Fruit fly (Drosophila melanogaster): Measurements from ENCODE around the gene Cpr65Ax2.

Gene Cpr65Ax2

DNA sequence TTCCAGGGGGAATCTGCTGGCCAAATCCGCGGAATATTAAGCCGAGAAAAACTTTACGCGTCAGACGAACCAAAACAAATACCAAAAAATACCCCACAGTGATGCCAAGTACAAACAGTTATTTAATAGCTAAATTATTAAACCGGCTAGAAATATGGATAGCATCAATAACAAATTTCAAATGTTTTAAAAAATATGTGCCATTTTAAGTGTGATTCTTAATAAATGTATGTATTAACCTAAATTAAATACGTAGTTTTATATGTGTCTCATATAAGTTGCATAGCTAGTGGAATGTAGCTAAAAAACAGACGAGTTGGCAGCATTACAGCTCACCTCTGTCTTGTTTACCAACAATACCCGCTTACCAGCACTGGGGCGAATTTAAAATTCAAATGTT is 31.1 kb upstream of the Cpr65Ax2 start, which contains the start of gene CG10274 (continued):
- peak; percentile 78 for TF ChIP-seq Dip3 (GFP tag; optimal IDR thresholded peaks at IDR 0.05)
- TF ChIP-seq CG7928 (GFP tag; optimal IDR thresholded peaks at IDR 0.05), result peak; percentile 18
- peak; percentile 80 for TF ChIP-seq lmd (GFP tag; IDR thresholded peaks at IDR 0.05)
- peak; percentile 47 for TF ChIP-seq CG5245 (GFP tag; optimal IDR thresholded peaks at IDR 0.05)
- no peak for TF ChIP-seq B-H2 (GFP tag; optimal IDR thresholded peaks at IDR 0.05)
- TF ChIP-seq pita (GFP tag; optimal IDR thresholded peaks at IDR 0.05), result no peak
- peak; percentile 86 for TF ChIP-seq gem (tag; optimal IDR thresholded peaks at IDR 0.05)
- TF ChIP-seq sd (tag; optimal IDR thresholded peaks at IDR 0.05), result peak; percentile 98
- no peak for TF ChIP-seq gcm (GFP tag; optimal IDR thresholded peaks at IDR 0.05)
- TF ChIP-seq CG31365 (tag; optimal IDR thresholded peaks at IDR 0.05), result no peak
- peak; percentile 62; the same call in 2 of the 3 replicates for TF ChIP-seq croc (GFP tag; conservative IDR thresholded peaks at IDR 0.05)
- peak; percentile 80 for TF ChIP-seq Hr3 (GFP tag; optimal IDR thresholded peaks at IDR 0.05)
- peak; percentile 78 for TF ChIP-seq E2f2 (GFP tag; IDR thresholded peaks at IDR 0.05)
- TF ChIP-seq CG4854 (GFP tag; optimal IDR thresholded peaks at IDR 0.05), result peak; percentile 63
- TF ChIP-seq h (optimal IDR thresholded peaks at IDR 0.05), result no peak
- no peak for TF ChIP-seq Deaf1 (tag; optimal IDR thresholded peaks at IDR 0.05)
- TF ChIP-seq CG12236 (GFP tag; optimal IDR thresholded peaks at IDR 0.05), result peak; percentile 21
- TF ChIP-seq tup (GFP tag; optimal IDR thresholded peaks at IDR 0.05), result no peak
- no peak for TF ChIP-seq CG15011 (GFP tag; optimal IDR thresholded peaks at IDR 0.05)
- TF ChIP-seq p53 (GFP tag; optimal IDR thresholded peaks at IDR 0.05), result no peak
- peak; percentile 71 for TF ChIP-seq CG4404 (GFP tag; IDR thresholded peaks at IDR 0.05)
- TF ChIP-seq disco-r (GFP tag; optimal IDR thresholded peaks at IDR 0.05), result no peak
- no peak for TF ChIP-seq Sox100B (GFP tag; optimal IDR thresholded peaks at IDR 0.05)
- no peak for TF ChIP-seq unpg (GFP tag; optimal IDR thresholded peaks at IDR 0.05)
- TF ChIP-seq D (optimal IDR thresholded peaks at IDR 0.05), result no peak
- TF ChIP-seq D (GFP tag; optimal IDR thresholded peaks at IDR 0.05), result peak; percentile 29
- peak; percentile 63 for TF ChIP-seq pum (GFP tag; optimal IDR thresholded peaks at IDR 0.05)
- TF ChIP-seq CG11247 (GFP tag; IDR thresholded peaks at IDR 0.05), result peak; percentile 59; the same call in 1 of the 2 replicates
- no peak for TF ChIP-seq dimm (GFP tag; IDR thresholded peaks at IDR 0.05)
- no peak for TF ChIP-seq eve (GFP tag; optimal IDR thresholded peaks at IDR 0.05)
- peak; percentile 74 for TF ChIP-seq Max (GFP tag; optimal IDR thresholded peaks at IDR 0.05)
- TF ChIP-seq CG6765 (GFP tag; optimal IDR thresholded peaks at IDR 0.05), result peak; percentile 43
- TF ChIP-seq Ravus (GFP tag; IDR thresholded peaks at IDR 0.05), result no peak
- no peak for TF ChIP-seq ham (GFP tag; IDR thresholded peaks at IDR 0.05)
- peak; percentile 89 for TF ChIP-seq pho (GFP tag; optimal IDR thresholded peaks at IDR 0.05)
- peak; percentile 61 for TF ChIP-seq CG14441 (GFP tag; IDR thresholded peaks at IDR 0.05)
- TF ChIP-seq CG30403 (GFP tag; optimal IDR thresholded peaks at IDR 0.05), result peak; percentile 90
- peak; percentile 73 for TF ChIP-seq Fer3 (tag; optimal IDR thresholded peaks at IDR 0.05)
- no peak for TF ChIP-seq bigmax (GFP tag; optimal IDR thresholded peaks at IDR 0.05)
- peak; percentile 52; the same call in 1 of the 2 replicates for TF ChIP-seq CG32772 (GFP tag; IDR thresholded peaks at IDR 0.05)
- TF ChIP-seq Ets97D (GFP tag; optimal IDR thresholded peaks at IDR 0.05), result peak; percentile 65
- no peak for TF ChIP-seq CG43689 (GFP tag; IDR thresholded peaks at IDR 0.05)
- no peak for TF ChIP-seq CG8765 (GFP tag; IDR thresholded peaks at IDR 0.05)
- no peak for TF ChIP-seq nau (GFP tag; optimal IDR thresholded peaks at IDR 0.05)
- no peak for TF ChIP-seq aop (GFP tag; IDR thresholded peaks at IDR 0.05)
- peak; percentile 61 for TF ChIP-seq Aef1 (GFP tag; IDR thresholded peaks at IDR 0.05)
- TF ChIP-seq CG3838 (GFP tag; optimal IDR thresholded peaks at IDR 0.05), result peak; percentile 50
- TF ChIP-seq CG2712 (tag; optimal IDR thresholded peaks at IDR 0.05), result peak; percentile 83
- no peak for TF ChIP-seq CG12071 (GFP tag; optimal IDR thresholded peaks at IDR 0.05)
- TF ChIP-seq Ada2b (GFP tag; IDR thresholded peaks at IDR 0.05), result peak; percentile 60
- peak; percentile 59; the same call in 1 of the 2 replicates for TF ChIP-seq NFAT (GFP tag; IDR thresholded peaks at IDR 0.05)
- TF ChIP-seq tx (GFP tag; optimal IDR thresholded peaks at IDR 0.05), result peak; percentile 45
- peak; percentile 56 for TF ChIP-seq Spps (tag; optimal IDR thresholded peaks at IDR 0.05)
